Fruit fly (Drosophila melanogaster) Kc167 (cell line): ENCODE measurements around the gene SNF4Agamma.

Experiments
- h ChIP-seq: fragments of >200 bp; optimal IDR thresholded peaks from 3 replicates; lab custom pipeline; 2018; ENCODE audit warnings: missing external identifiers
- psq ChIP-seq: fragments of >200 bp; optimal IDR thresholded peaks from 2 replicates; lab custom pipeline; 2017; ENCODE audit warnings: missing external identifiers

DNA sequence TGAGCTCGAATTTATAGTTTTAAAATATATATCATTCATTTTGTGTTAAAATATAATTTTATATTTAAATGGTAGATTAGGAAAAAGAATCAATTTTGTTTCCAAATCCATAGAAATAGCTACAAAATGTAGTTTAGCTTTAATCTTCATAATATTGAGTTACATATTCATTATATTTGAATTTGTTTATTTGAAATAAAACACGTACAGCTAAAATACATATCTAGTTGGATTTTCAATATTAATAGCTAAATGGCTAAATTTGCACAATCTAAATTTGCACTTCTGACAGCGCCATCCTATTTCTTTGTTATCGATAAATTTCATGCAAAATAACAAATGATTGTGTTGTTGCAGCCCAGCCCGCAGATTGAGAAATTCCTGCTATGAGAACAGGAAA is 6.6 kb upstream of the SNF4Agamma start, which contains the start of gene Usp8:
- TF ChIP-seq psq (no peak), h (lab: Kevin White, UChicago) (no peak)
